Worm (Caenorhabditis elegans) whole organism, young adult: ENCODE results near the gene cyp-14A4.
A peak's percentile ranks its signal among the peaks of the same experiment; 100 is the strongest.

ENCODE experiments used
- B0035.1 ChIP-seq: sonication (generic microtip); optimal IDR thresholded peaks from 2 replicates; lab custom pipeline; 2016; ENCODE audit warnings: missing genetic modification characterization, mild to moderate bottlenecking, missing compliant biosample characterization, missing genotype, missing genetic modification reagents
- B0261.1 ChIP-seq: sonication (generic microtip); optimal IDR thresholded peaks from 2 replicates; lab custom pipeline; 2016; ENCODE audit warnings: mild to moderate bottlenecking, missing genetic modification characterization, moderate library complexity, missing compliant biosample characterization
- C06A6.2 ChIP-seq: fragments of 200-800 bp; sonication (Bioruptor generic); conservative IDR thresholded peaks from 2 replicates; pipeline ENCODE4 v1.3.6; 2022; ENCODE audit warnings: missing genetic modification characterization, missing compliant biosample characterization
- F22D6.2 ChIP-seq: sonication (generic microtip); optimal IDR thresholded peaks from 2 replicates; lab custom pipeline; 2016; ENCODE audit warnings: mild to moderate bottlenecking, missing genetic modification characterization, missing compliant biosample characterization
- F39B2.1 ChIP-seq: fragments of 200-800 bp; sonication (Bioruptor generic); IDR thresholded peaks from 2 replicates; pipeline ENCODE4 v1.3.6; 2022; ENCODE audit warnings: missing genetic modification reagents, missing genetic modification characterization, missing compliant biosample characterization
- F57A8.1 ChIP-seq: fragments of 200-800 bp; sonication (Bioruptor generic); optimal IDR thresholded peaks from 2 replicates; lab custom pipeline; 2018; ENCODE audit warnings: mild to moderate bottlenecking, missing genetic modification characterization, moderate library complexity, missing compliant biosample characterization
- F57C9.4 ChIP-seq: sonication (generic microtip); optimal IDR thresholded peaks from 2 replicates; lab custom pipeline; 2017; ENCODE audit warnings: mild to moderate bottlenecking, missing genetic modification characterization, missing compliant biosample characterization
- K12H6.12 ChIP-seq: fragments of 200-800 bp; sonication (Bioruptor generic); optimal IDR thresholded peaks from 2 replicates; lab custom pipeline; 2018; ENCODE audit warnings: mild to moderate bottlenecking, missing genetic modification characterization, missing compliant biosample characterization
- T07F8.4 ChIP-seq: sonication (generic microtip); optimal IDR thresholded peaks from 2 replicates; lab custom pipeline; 2016; ENCODE audit warnings: mild to moderate bottlenecking, missing genetic modification characterization, moderate library complexity, missing compliant biosample characterization
- Y53F4B.3 ChIP-seq: fragments of 200-800 bp; sonication (Bioruptor generic); IDR thresholded peaks from 2 replicates; pipeline ENCODE4 v1.3.6; 2022; ENCODE audit warnings: missing genetic modification reagents, missing genetic modification characterization, missing compliant biosample characterization
- Y53G8AR.9 ChIP-seq: fragments of 200-800 bp; sonication (Bioruptor generic); conservative IDR thresholded peaks from 2 replicates; pipeline ENCODE4 v1.3.6; 2022; ENCODE audit warnings: missing genetic modification reagents, missing genetic modification characterization, missing compliant biosample characterization
- Y67H2A.10 ChIP-seq: fragments of 200-800 bp; sonication (Bioruptor generic); conservative IDR thresholded peaks from 2 replicates; pipeline ENCODE4 v1.3.6; 2022; ENCODE audit warnings: missing genetic modification reagents, missing genetic modification characterization, missing compliant biosample characterization
- Y95B8A.8 ChIP-seq: fragments of 200-800 bp; sonication (Bioruptor generic); IDR thresholded peaks from 2 replicates; pipeline ENCODE4 v1.3.6; 2022; ENCODE audit warnings: missing genetic modification reagents, missing genetic modification characterization, missing compliant biosample characterization
- ZK185.1 ChIP-seq: sonication (generic microtip); optimal IDR thresholded peaks from 2 replicates; lab custom pipeline; 2016; ENCODE audit warnings: mild to moderate bottlenecking, missing genetic modification characterization, missing compliant biosample characterization; ENCODE audit not compliant: poor library complexity, severe bottlenecking
- akir-1 ChIP-seq: fragments of 200-800 bp; sonication (Bioruptor generic); optimal IDR thresholded peaks from 2 replicates; lab custom pipeline; 2018; ENCODE audit warnings: mild to moderate bottlenecking, missing genetic modification characterization, moderate library complexity, missing compliant biosample characterization
- ama-1 ChIP-seq, 3 experiments: fragments of 150-350 bp in 1 of 3; sonication (generic microtip) in 2 of 3; optimal IDR thresholded peaks; 2 replicates each; lab custom pipeline; 2014 to 2018; ENCODE audit warnings: missing biosample characterization in 2 of 3, missing genetic modification characterization in 2 of 3, missing genetic modification reagents in 2 of 3
- aptf-3 ChIP-seq: fragments of 200-800 bp; sonication (Bioruptor generic); IDR thresholded peaks from 2 replicates; pipeline ENCODE4 v1.3.6; 2022; ENCODE audit warnings: missing genetic modification characterization, missing compliant biosample characterization
- atf-7 ChIP-seq: sonication (generic microtip); optimal IDR thresholded peaks from 2 replicates; lab custom pipeline; 2017; ENCODE audit warnings: mild to moderate bottlenecking, missing genetic modification characterization, missing compliant biosample characterization
- attf-6 ChIP-seq: fragments of 200-800 bp; sonication (Bioruptor generic); IDR thresholded peaks from 2 replicates; pipeline ENCODE4 v1.3.6; 2022; ENCODE audit warnings: missing genetic modification reagents, missing genetic modification characterization, missing compliant biosample characterization
- cebp-1 ChIP-seq, 2 experiments: fragments of 200-800 bp in 1 of 2; sonication (Bioruptor generic) in 1 of 2; sonication (generic microtip) in 1 of 2; IDR thresholded peaks in 1 of 2; optimal IDR thresholded peaks in 1 of 2; 2 replicates each; pipeline versions ENCODE4 v1.3.6 to Lab custom; 2017 to 2022; ENCODE audit warnings: missing compliant biosample characterization in 2 of 2, missing genetic modification characterization in 2 of 2, mild to moderate bottlenecking in 1 of 2, missing genetic modification reagents in 1 of 2, moderate library complexity in 1 of 2
- cebp-2 ChIP-seq: fragments of 200-800 bp; sonication (Bioruptor generic); IDR thresholded peaks from 2 replicates; pipeline ENCODE4 v1.3.6; 2022; ENCODE audit warnings: missing genetic modification characterization, missing compliant biosample characterization
- ceh-100 ChIP-seq: fragments of 200-800 bp; sonication (Bioruptor generic); IDR thresholded peaks from 2 replicates; pipeline ENCODE4 v1.3.6; 2022; ENCODE audit warnings: missing genetic modification reagents, missing genetic modification characterization, missing compliant biosample characterization
- ceh-40 ChIP-seq: fragments of 200-800 bp; sonication (Bioruptor generic); IDR thresholded peaks from 2 replicates; pipeline ENCODE4 v1.3.6; 2022; ENCODE audit warnings: missing genetic modification characterization, missing compliant biosample characterization
- ceh-58 ChIP-seq: fragments of 200-800 bp; sonication (Bioruptor generic); IDR thresholded peaks from 2 replicates; pipeline ENCODE4 v1.3.6; 2022; ENCODE audit warnings: missing genetic modification characterization, missing compliant biosample characterization
- ceh-79 ChIP-seq: sonication (generic microtip); optimal IDR thresholded peaks from 2 replicates; lab custom pipeline; 2017; ENCODE audit warnings: mild to moderate bottlenecking, missing genetic modification characterization, missing compliant biosample characterization
- ceh-91 ChIP-seq: fragments of 200-800 bp; sonication (Bioruptor generic); IDR thresholded peaks from 2 replicates; pipeline ENCODE4 v1.3.6; 2022; ENCODE audit warnings: missing genetic modification reagents, missing genetic modification characterization, missing compliant biosample characterization
- chd-7 ChIP-seq: sonication (generic microtip); optimal IDR thresholded peaks from 2 replicates; lab custom pipeline; 2016; ENCODE audit warnings: mild to moderate bottlenecking, missing genetic modification characterization, moderate library complexity, missing compliant biosample characterization
- dpff-1 ChIP-seq: sonication (generic microtip); optimal IDR thresholded peaks from 2 replicates; lab custom pipeline; 2017; ENCODE audit warnings: mild to moderate bottlenecking, missing genetic modification characterization, missing compliant biosample characterization
- fkh-3 ChIP-seq: sonication (generic microtip); optimal IDR thresholded peaks from 2 replicates; lab custom pipeline; 2016; ENCODE audit warnings: mild to moderate bottlenecking, missing genetic modification characterization, missing compliant biosample characterization
- hmg-20 ChIP-seq: fragments of 200-800 bp; sonication (Bioruptor generic); IDR thresholded peaks from 2 replicates; pipeline ENCODE4 v1.3.6; 2022; ENCODE audit warnings: missing genetic modification reagents, missing genetic modification characterization, missing compliant biosample characterization
- hsf-1 ChIP-seq: fragments of 200-800 bp; sonication (Bioruptor generic); IDR thresholded peaks from 2 replicates; pipeline ENCODE4 v1.3.6; 2022; ENCODE audit warnings: missing genetic modification reagents, missing genetic modification characterization, missing compliant biosample characterization
- lin-26 ChIP-seq: fragments of 200-800 bp; sonication (Bioruptor generic); IDR thresholded peaks from 2 replicates; pipeline ENCODE4 v1.3.6; 2022; ENCODE audit warnings: missing genetic modification reagents, missing genetic modification characterization, missing compliant biosample characterization
- lin-54 ChIP-seq: fragments of 200-800 bp; sonication (Bioruptor generic); optimal IDR thresholded peaks from 2 replicates; lab custom pipeline; 2018; ENCODE audit warnings: mild to moderate bottlenecking, missing genetic modification characterization, missing compliant biosample characterization
- mcd-1 ChIP-seq: fragments of 200-800 bp; sonication (Bioruptor generic); IDR thresholded peaks from 2 replicates; pipeline ENCODE4 v1.3.6; 2022; ENCODE audit warnings: missing genetic modification reagents, missing genetic modification characterization, missing compliant biosample characterization
- mel-28 ChIP-seq: sonication (generic microtip); optimal IDR thresholded peaks from 2 replicates; lab custom pipeline; 2016; ENCODE audit warnings: borderline replicate concordance, mild to moderate bottlenecking, missing genetic modification characterization, missing compliant biosample characterization
- mes-4 ChIP-seq: sonication (generic microtip); optimal IDR thresholded peaks from 2 replicates; lab custom pipeline; 2016; ENCODE audit warnings: missing genotype, missing genetic modification characterization, missing compliant biosample characterization
- mxl-1 ChIP-seq: sonication (generic microtip); optimal IDR thresholded peaks from 2 replicates; lab custom pipeline; 2016; ENCODE audit warnings: missing genetic modification characterization, missing compliant biosample characterization
- nhr-120 ChIP-seq: fragments of 200-800 bp; sonication (Bioruptor generic); IDR thresholded peaks from 2 replicates; pipeline ENCODE4 v1.3.6; 2022; ENCODE audit warnings: missing genetic modification characterization, missing compliant biosample characterization
- rec-8 ChIP-seq, 2 experiments: sonication (generic microtip); optimal IDR thresholded peaks; 2 replicates each; lab custom pipeline; 2016; ENCODE audit warnings: mild to moderate bottlenecking in 2 of 2, missing genetic modification characterization in 2 of 2, missing genetic modification reagents in 2 of 2, missing genotype in 2 of 2, missing biosample characterization in 1 of 2, missing compliant biosample characterization in 1 of 2, moderate library complexity in 1 of 2
- rpc-1 ChIP-seq, 2 experiments: fragments of 150-350 bp in 1 of 2; sonication (generic microtip) in 1 of 2; optimal IDR thresholded peaks; 2 replicates each; lab custom pipeline; 2014 to 2018; ENCODE audit warnings: missing biosample characterization in 1 of 2, missing genetic modification characterization in 1 of 2, missing genetic modification reagents in 1 of 2, missing genotype in 1 of 2
- sdz-38 ChIP-seq: sonication (generic microtip); optimal IDR thresholded peaks from 2 replicates; lab custom pipeline; 2016; ENCODE audit warnings: missing genotype, missing genetic modification characterization, missing compliant biosample characterization
- snpc-1.3 ChIP-seq: sonication (generic microtip); optimal IDR thresholded peaks from 2 replicates; lab custom pipeline; 2017; ENCODE audit warnings: missing genetic modification characterization, mild to moderate bottlenecking, missing compliant biosample characterization, antibody characterized with exemption, moderate library complexity, missing genotype, missing genetic modification reagents; ENCODE audit not compliant: insufficient read depth
- snpc-4 ChIP-seq, 5 experiments: fragments of 150-350 bp in 1 of 5; sonication (generic microtip) in 4 of 5; optimal IDR thresholded peaks; 2 replicates each; lab custom pipeline; 2014 to 2018; ENCODE audit warnings: missing genetic modification characterization in 5 of 5, missing biosample characterization in 3 of 5, antibody characterized with exemption in 2 of 5, mild to moderate bottlenecking in 2 of 5, missing compliant biosample characterization in 2 of 5, missing genotype in 2 of 5, moderate library complexity in 2 of 5, missing genetic modification reagents in 1 of 5
- tbp1 ChIP-seq: fragments of 200-800 bp; sonication (Bioruptor generic); optimal IDR thresholded peaks from 2 replicates; lab custom pipeline; 2018; ENCODE audit warnings: mild to moderate bottlenecking, missing genetic modification characterization, missing compliant biosample characterization
- zim-3 ChIP-seq: sonication (generic microtip); optimal IDR thresholded peaks from 2 replicates; lab custom pipeline; 2017; ENCODE audit warnings: mild to moderate bottlenecking, missing genetic modification characterization, moderate library complexity, missing compliant biosample characterization
- ztf-22 ChIP-seq: fragments of 200-800 bp; sonication (Bioruptor generic); optimal IDR thresholded peaks from 2 replicates; lab custom pipeline; 2018; ENCODE audit warnings: mild to moderate bottlenecking, missing genetic modification characterization, moderate library complexity, missing compliant biosample characterization
- ztf-25 ChIP-seq: fragments of 200-800 bp; sonication (Bioruptor generic); IDR thresholded peaks from 2 replicates; pipeline ENCODE4 v1.3.6; 2022; ENCODE audit warnings: missing genetic modification reagents, missing genetic modification characterization, missing compliant biosample characterization

The cyp-14A4 gene

ce11 chrX:13307852-13308251, 23.9 kb upstream of the cyp-14A4 start:
- TF ChIP-seq rec-8 (tag; optimal IDR thresholded peaks at IDR 0.05; lab: Kevin White, UChicago), result peak in 1 of 2 experiments; percentile 9
- TF ChIP-seq T07F8.4, result no peak
- TF ChIP-seq K12H6.12 (tag; lab: Kevin White, UChicago), result no peak
- no peak for TF ChIP-seq hsf-1
- peak; percentile 86 for TF ChIP-seq tbp1 (GFP tag; lab: Kevin White, UChicago)
- no peak for TF ChIP-seq hmg-20
- peak; percentile 49 for TF ChIP-seq snpc-1.3 (tag; lab: Kevin White, UChicago)
- TF ChIP-seq snpc-4 (GFP tag; optimal IDR thresholded peaks at IDR 0.05; lab: Kevin White, UChicago), result peak; percentile 47
- peak in 2 of 4 experiments; percentile 10 to 60 for TF ChIP-seq snpc-4 (tag; optimal IDR thresholded peaks at IDR 0.05; lab: Kevin White, UChicago)
- no peak for TF ChIP-seq ceh-40 (GFP tag; lab: Robert Waterston, UW)
- no peak for TF ChIP-seq mes-4 (tag; lab: Kevin White, UChicago)
- no peak for TF ChIP-seq atf-7 (tag; lab: Kevin White, UChicago)
- no peak for TF ChIP-seq ceh-91 (GFP tag; lab: Robert Waterston, UW)
- TF ChIP-seq rpc-1 (optimal IDR thresholded peaks at IDR 0.05; lab: Kevin White, UChicago), result peak; percentile 68
- TF ChIP-seq rpc-1 (tag; optimal IDR thresholded peaks at IDR 0.05; lab: Kevin White, UChicago), result peak; percentile 79
- TF ChIP-seq Y53F4B.3 (GFP tag; lab: Robert Waterston, UW), result no peak
- no peak for TF ChIP-seq C06A6.2 (GFP tag; lab: Robert Waterston, UW)
- no peak for TF ChIP-seq Y67H2A.10
- TF ChIP-seq aptf-3 (GFP tag; lab: Robert Waterston, UW), result no peak
- TF ChIP-seq B0035.1, result no peak
- TF ChIP-seq B0261.1, result peak; percentile 67
- no peak for TF ChIP-seq Y95B8A.8 (GFP tag; lab: Robert Waterston, UW)
- no peak for TF ChIP-seq cebp-2 (GFP tag; lab: Robert Waterston, UW)
- no peak for TF ChIP-seq cebp-1 (GFP tag; IDR thresholded peaks at IDR 0.05; lab: Robert Waterston, UW)
- TF ChIP-seq cebp-1 (tag; optimal IDR thresholded peaks at IDR 0.05; lab: Kevin White, UChicago), result peak; percentile 40
- TF ChIP-seq nhr-120, result no peak
- TF ChIP-seq lin-26 (GFP tag; lab: Robert Waterston, UW), result peak; percentile 59
- TF ChIP-seq ztf-25 (GFP tag; lab: Robert Waterston, UW), result no peak
- 0 out of 2 replicates have a peak, but pooled peaks have one; percentile 6 for TF ChIP-seq mcd-1 (GFP tag; lab: Robert Waterston, UW)
- no peak for TF ChIP-seq sdz-38
- TF ChIP-seq ZK185.1, result peak; percentile 15
- no peak for TF ChIP-seq ceh-79 (tag; lab: Kevin White, UChicago)
- no peak for TF ChIP-seq F39B2.1
- no peak for TF ChIP-seq ceh-58
- TF ChIP-seq F22D6.2 (tag; lab: Kevin White, UChicago), result no peak
- no peak for TF ChIP-seq ztf-22 (GFP tag; lab: Kevin White, UChicago)
- no peak for TF ChIP-seq akir-1 (GFP tag; lab: Kevin White, UChicago)
- TF ChIP-seq mxl-1 (tag; lab: Kevin White, UChicago), result peak; percentile 15
- TF ChIP-seq fkh-3 (tag; lab: Kevin White, UChicago), result no peak
- TF ChIP-seq mel-28 (tag; lab: Kevin White, UChicago), result no peak
- TF ChIP-seq attf-6 (GFP tag; lab: Robert Waterston, UW), result no peak
- TF ChIP-seq lin-54 (GFP tag; lab: Kevin White, UChicago), result no peak
- no peak for TF ChIP-seq ama-1 (optimal IDR thresholded peaks at IDR 0.05; lab: Kevin White, UChicago)
- TF ChIP-seq ama-1 (GFP tag; optimal IDR thresholded peaks at IDR 0.05; lab: Kevin White, UChicago), result peak in 1 of 2 experiments; percentile 71
- no peak for TF ChIP-seq F57A8.1
- no peak for TF ChIP-seq zim-3 (tag; lab: Kevin White, UChicago)
- no peak for TF ChIP-seq F57C9.4 (tag; lab: Kevin White, UChicago)
- no peak for TF ChIP-seq chd-7
- no peak for TF ChIP-seq dpff-1
- TF ChIP-seq ceh-100, result no peak
- no peak for TF ChIP-seq Y53G8AR.9 (GFP tag; lab: Robert Waterston, UW)
